Worm (Caenorhabditis elegans): ENCODE data around the gene cdc-25.2.
"Not testable (repeated sequence)": the region's sequence is repeated elsewhere in the genome, so short reads cannot be mapped to it uniquely, and the experiment has no call there.

Gene cdc-25.2

DNA sequence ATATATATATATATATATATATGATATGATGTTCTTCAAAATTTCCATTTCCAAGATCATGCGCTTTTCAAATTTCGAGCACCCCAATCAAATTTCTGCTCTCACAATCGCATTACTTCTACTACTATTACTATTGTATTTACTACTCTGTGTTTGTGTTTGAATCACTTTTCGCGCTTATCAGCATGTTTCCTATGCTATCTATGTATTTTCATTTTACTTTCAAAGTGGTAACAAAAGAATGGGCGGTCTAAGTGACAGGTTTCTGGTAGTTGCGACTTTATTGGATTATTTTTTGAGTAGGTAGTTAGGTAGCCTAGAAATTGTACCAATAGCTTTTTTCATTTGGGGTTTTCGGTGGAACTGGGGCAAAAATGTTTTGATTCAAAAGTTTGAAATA, 8.8 kb upstream of the cdc-25.2 start:
- TF ChIP-seq zip-11 (GFP tag; IDR thresholded peaks at IDR 0.05) (no peak), nhr-28 (tag; optimal IDR thresholded peaks at IDR 0.05) (peak; percentile 8), set-16 (GFP tag; IDR thresholded peaks at IDR 0.05) (no peak), zag-1 (tag; optimal IDR thresholded peaks at IDR 0.05) (no peak), dpl-1 (GFP tag; optimal IDR thresholded peaks at IDR 0.05) (no peak), dve-1 (tag; optimal IDR thresholded peaks at IDR 0.05; ENCODE audit: insufficient read depth) (no peak), fos-1 (tag; optimal IDR thresholded peaks at IDR 0.05) (no peak), hif-1 (tag; optimal IDR thresholded peaks at IDR 0.05) (no peak), ces-1 (GFP tag; optimal IDR thresholded peaks at IDR 0.05) (no peak), zfp-3 (GFP tag; conservative IDR thresholded peaks at IDR 0.05) (no peak), ctbp-1 (GFP tag; IDR thresholded peaks at IDR 0.05) (no peak), daf-16 (GFP tag; optimal IDR thresholded peaks at IDR 0.05) (no peak), daf-16 (tag; optimal IDR thresholded peaks at IDR 0.05) (peak; percentile 57), egl-43 (GFP tag; IDR thresholded peaks at IDR 0.05) (no peak), snpc-4 (tag; optimal IDR thresholded peaks at IDR 0.05) (no peak), zfp-2 (tag; optimal IDR thresholded peaks at IDR 0.05) (no peak)

DNA sequence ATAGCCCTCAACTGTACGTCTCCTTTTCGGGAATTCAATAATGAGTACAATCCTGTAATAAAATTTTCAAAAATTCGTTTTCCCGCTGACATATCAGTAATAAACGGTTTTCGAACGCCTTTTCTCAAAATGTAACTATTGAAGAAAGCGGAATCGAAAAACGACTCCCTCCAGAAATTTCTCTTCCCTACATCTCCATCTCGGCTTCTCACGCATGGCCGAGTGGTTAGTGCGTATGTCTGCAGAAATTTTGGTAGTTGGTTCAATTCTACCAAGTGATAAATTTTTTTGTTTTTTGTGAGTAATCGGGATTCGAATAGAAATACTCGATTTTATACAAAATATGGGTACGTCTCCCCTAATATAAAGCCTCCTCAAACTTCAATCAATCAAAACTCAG, 5.7 kb upstream of the cdc-25.2 start:
- TF ChIP-seq madf-5 (GFP tag; IDR thresholded peaks at IDR 0.05), result peak; percentile 22 to 77; a peak in 2 of 4 replicates
- TF ChIP-seq dmd-9 (GFP tag; IDR thresholded peaks at IDR 0.05), result peak; percentile 79; the same call in 1 of the 2 replicates
- TF ChIP-seq vab-7 (GFP tag; IDR thresholded peaks at IDR 0.05), result peak; percentile 92
- peak; percentile 84 for TF ChIP-seq lin-38 (GFP tag; IDR thresholded peaks at IDR 0.05)
- TF ChIP-seq tra-1 (GFP tag; IDR thresholded peaks at IDR 0.05), result peak; percentile 77
- peak; percentile 71; the same call in 1 of the 2 replicates for TF ChIP-seq php-3 (GFP tag; IDR thresholded peaks at IDR 0.05)
- TF ChIP-seq dmd-6 (GFP tag; IDR thresholded peaks at IDR 0.05), result peak; percentile 35; the same call in 1 of the 2 replicates
- peak; percentile 84; the same call in 1 of the 2 replicates for TF ChIP-seq lin-1 (GFP tag; IDR thresholded peaks at IDR 0.05)
- peak; percentile 82 for TF ChIP-seq mxl-2 (GFP tag; conservative IDR thresholded peaks at IDR 0.05)
- TF ChIP-seq snpc-1.2 (GFP tag; IDR thresholded peaks at IDR 0.05), result peak; percentile 85; the same call in 1 of the 2 replicates
- TF ChIP-seq D1046.2 (GFP tag; IDR thresholded peaks at IDR 0.05), result peak; percentile 86
- TF ChIP-seq arid-1 (GFP tag; conservative IDR thresholded peaks at IDR 0.05), result peak; percentile 95
- TF ChIP-seq Y48G9A.11 (GFP tag; IDR thresholded peaks at IDR 0.05), result peak; percentile 69
- peak; percentile 65; the same call in 1 of the 2 replicates for TF ChIP-seq saeg-2 (GFP tag; IDR thresholded peaks at IDR 0.05)
- peak; percentile 98 for TF ChIP-seq F26F4.8 (GFP tag; conservative IDR thresholded peaks at IDR 0.05)
- TF ChIP-seq Y75B8A.6 (GFP tag; IDR thresholded peaks at IDR 0.05), result peak; percentile 67; the same call in 1 of the 2 replicates
- peak; percentile 97 for TF ChIP-seq egl-43 (GFP tag; IDR thresholded peaks at IDR 0.05)
- TF ChIP-seq hmg-1.1 (GFP tag; IDR thresholded peaks at IDR 0.05), result peak; percentile 70
- peak; percentile 95 for TF ChIP-seq pha-4 (GFP tag; IDR thresholded peaks at IDR 0.05)
- not testable (repeated sequence) for TF ChIP-seq pha-4 (tag; optimal IDR thresholded peaks at IDR 0.05)
- TF ChIP-seq mdt-29 (GFP tag; IDR thresholded peaks at IDR 0.05), result peak; percentile 32; the same call in 1 of the 2 replicates
- peak; percentile 81 for TF ChIP-seq madf-9 (GFP tag; conservative IDR thresholded peaks at IDR 0.05)
- peak; percentile 75 for TF ChIP-seq nhr-41 (GFP tag; IDR thresholded peaks at IDR 0.05)
- TF ChIP-seq ctbp-1 (GFP tag; IDR thresholded peaks at IDR 0.05), result peak; percentile 61; the same call in 1 of the 2 replicates
- peak; percentile 77; the same call in 1 of the 2 replicates for TF ChIP-seq zip-11 (GFP tag; IDR thresholded peaks at IDR 0.05)
- TF ChIP-seq ceh-20 (GFP tag; IDR thresholded peaks at IDR 0.05), result peak; percentile 70
- TF ChIP-seq ZK337.2 (GFP tag; IDR thresholded peaks at IDR 0.05), result peak; percentile 57; the same call in 1 of the 2 replicates
- peak; percentile 46; the same call in 1 of the 2 replicates for TF ChIP-seq ceh-44 (GFP tag; IDR thresholded peaks at IDR 0.05)
- peak; percentile 93; the same call in 1 of the 2 replicates for TF ChIP-seq F44E2.7 (GFP tag; IDR thresholded peaks at IDR 0.05)
- TF ChIP-seq dmd-8 (GFP tag; IDR thresholded peaks at IDR 0.05), result peak; percentile 99
